Worm (Caenorhabditis elegans) whole organism, L4 larva: Measurements from ENCODE around the gene F28H6.8.

Source experiments
- ZK337.2 ChIP-seq: fragments of 200-800 bp; sonication (Bioruptor generic); IDR thresholded peaks from 2 replicates; pipeline ENCODE4 v1.3.6; 2022; ENCODE audit warnings: missing genetic modification reagents, missing genetic modification characterization, missing compliant biosample characterization
- arid-1 ChIP-seq: fragments of 200-800 bp; sonication (Bioruptor generic); conservative IDR thresholded peaks from 2 replicates; pipeline ENCODE4 v1.3.6; 2022; ENCODE audit warnings: missing genetic modification reagents, missing genetic modification characterization, missing compliant biosample characterization
- daf-8 ChIP-seq: fragments of 200-800 bp; sonication (Bioruptor generic); IDR thresholded peaks from 2 replicates; pipeline ENCODE4 v1.3.6; 2022; ENCODE audit warnings: missing genetic modification characterization, missing compliant biosample characterization
- egl-27 ChIP-seq: sonication (generic microtip); optimal IDR thresholded peaks from 3 replicates; lab custom pipeline; 2017; ENCODE audit warnings: missing biosample characterization, missing genetic modification reagents, missing genetic modification characterization
- fos-1 ChIP-seq: fragments of 150-350 bp; optimal IDR thresholded peaks from 2 replicates; lab custom pipeline; 2014; ENCODE audit warnings: missing biosample characterization, missing genetic modification characterization
- hlh-30 ChIP-seq: sonication (generic microtip); optimal IDR thresholded peaks from 2 replicates; lab custom pipeline; 2017; ENCODE audit warnings: antibody characterized with exemption, mild to moderate bottlenecking, missing genetic modification characterization, missing compliant biosample characterization; ENCODE audit not compliant: insufficient read depth
- lin-1 ChIP-seq: fragments of 200-800 bp; sonication (Bioruptor generic); IDR thresholded peaks from 2 replicates; pipeline ENCODE4 v1.3.6; 2022; ENCODE audit warnings: missing genetic modification reagents, missing genetic modification characterization, missing compliant biosample characterization
- lin-13 ChIP-seq: fragments of 150-350 bp; optimal IDR thresholded peaks from 2 replicates; lab custom pipeline; 2014; ENCODE audit warnings: missing biosample characterization, missing genetic modification reagents, missing genetic modification characterization
- lin-39 ChIP-seq: fragments of 150-350 bp; optimal IDR thresholded peaks from 2 replicates; lab custom pipeline; 2014; ENCODE audit warnings: missing biosample characterization, missing genetic modification reagents, missing genetic modification characterization
- madf-5 ChIP-seq, 2 experiments: fragments of 200-800 bp; sonication (Bioruptor generic); IDR thresholded peaks; 2 replicates each; pipeline ENCODE4 v1.3.6; 2022; ENCODE audit warnings: missing compliant biosample characterization in 2 of 2, missing genetic modification characterization in 2 of 2
- mdl-1 ChIP-seq, 2 experiments: fragments of 150-350 bp in 1 of 2; sonication (generic microtip) in 1 of 2; optimal IDR thresholded peaks; 2 replicates each; lab custom pipeline; 2014 to 2017; ENCODE audit warnings: missing biosample characterization in 2 of 2, missing genetic modification characterization in 2 of 2
- nhr-77 ChIP-seq: fragments of 150-350 bp; optimal IDR thresholded peaks from 2 replicates; lab custom pipeline; 2014; ENCODE audit warnings: missing biosample characterization, missing genetic modification characterization

DNA sequence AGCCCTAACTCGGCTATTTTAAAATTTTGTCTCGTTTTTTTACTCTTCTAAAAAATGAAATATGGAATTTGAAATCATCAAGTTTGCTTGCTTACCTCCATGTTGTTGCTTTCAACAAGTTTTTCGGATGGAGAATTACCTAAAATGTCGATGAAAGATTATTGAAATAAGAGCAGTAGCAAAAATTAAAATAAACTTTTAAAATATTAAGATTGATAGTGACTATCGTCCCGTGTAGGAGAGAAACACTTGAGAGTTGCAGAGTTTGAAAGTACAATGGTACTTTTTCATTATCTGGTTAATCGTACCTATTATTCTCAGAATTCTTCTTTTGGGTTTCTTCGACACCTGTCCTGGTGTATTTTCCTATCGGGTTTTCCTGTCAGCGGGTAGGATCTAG lies 22.8 kb upstream of the F28H6.8 start, which contains the start of gene ceh-90:
- TF ChIP-seq mdl-1 (tag; optimal IDR thresholded peaks at IDR 0.05; lab: Kevin White, UChicago), result no peak
- no peak for TF ChIP-seq lin-1 (GFP tag; lab: Robert Waterston, UW)
- no peak for TF ChIP-seq arid-1 (GFP tag; lab: Robert Waterston, UW)
- TF ChIP-seq ZK337.2 (GFP tag; lab: Robert Waterston, UW), result no peak
- no peak for TF ChIP-seq lin-13
- TF ChIP-seq hlh-30 (tag; lab: Kevin White, UChicago), result no peak
- TF ChIP-seq daf-8 (GFP tag; lab: Robert Waterston, UW), result no peak
- TF ChIP-seq madf-5 (GFP tag; IDR thresholded peaks at IDR 0.05; lab: Robert Waterston, UW), result no peak
- no peak for TF ChIP-seq fos-1
- no peak for TF ChIP-seq egl-27 (tag; lab: Kevin White, UChicago)
- TF ChIP-seq lin-39 (tag; lab: Kevin White, UChicago), result no peak
- TF ChIP-seq nhr-77, result no peak
